Worm (Caenorhabditis elegans) whole organism, L2 larva: ENCODE results near the gene F19B6.10.

Source experiments
- lin-39 ChIP-seq: fragments of 150-350 bp; optimal IDR thresholded peaks from 2 replicates; lab custom pipeline; 2014; ENCODE audit warnings: missing biosample characterization, missing genetic modification reagents, missing genetic modification characterization
- mdl-1 ChIP-seq, 2 experiments: fragments of 150-350 bp in 1 of 2; sonication (generic microtip) in 1 of 2; optimal IDR thresholded peaks; 2 replicates each; lab custom pipeline; 2017; ENCODE audit warnings: missing biosample characterization in 2 of 2, missing genetic modification characterization in 2 of 2

DNA sequence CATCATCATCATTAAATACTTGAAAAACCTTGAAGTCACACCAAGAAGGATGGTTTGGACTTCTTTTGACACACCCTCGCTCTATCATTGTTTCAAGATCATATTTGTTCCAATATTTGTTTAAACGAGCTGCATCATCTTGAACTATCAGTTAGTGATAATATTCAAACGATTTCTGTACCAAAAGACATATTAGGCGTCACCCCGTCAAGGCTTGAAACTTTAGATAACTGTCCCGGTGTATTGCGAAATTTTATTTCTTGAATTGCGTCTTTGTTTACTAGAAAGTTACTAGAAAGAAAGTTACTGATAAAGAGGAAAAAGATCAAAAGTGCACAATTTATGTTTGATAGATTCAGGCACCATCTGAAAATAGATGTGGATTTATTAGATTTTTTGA is 31.0 kb upstream of the F19B6.10 start:
- no peak for TF ChIP-seq lin-39 (tag; lab: Kevin White, UChicago)
- no peak for TF ChIP-seq mdl-1 (tag; optimal IDR thresholded peaks at IDR 0.05; lab: Kevin White, UChicago)
